Fruit fly (Drosophila melanogaster) whole organism, embryonic: Measurements from ENCODE around the gene Mtpalpha.

Experiments
- ATbp ChIP-seq: fragments of 200-800 bp; sonication (Bioruptor generic); optimal IDR thresholded peaks from 2 replicates; lab custom pipeline; 2017; ENCODE audit warnings: missing biosample characterization, mild to moderate bottlenecking, missing genetic modification characterization, missing genetic modification reagents
- Aef1 ChIP-seq: fragments of 200-800 bp; sonication (Bioruptor generic); IDR thresholded peaks from 3 replicates; pipeline ENCODE4 v1.3.6; 2022; ENCODE audit warnings: missing biosample characterization, missing genetic modification characterization
- CG12219 ChIP-seq: fragments of 200-800 bp; sonication (Bioruptor generic); optimal IDR thresholded peaks from 3 replicates; lab custom pipeline; 2018; ENCODE audit warnings: missing biosample characterization, mild to moderate bottlenecking, missing genetic modification characterization
- CG12659 ChIP-seq: fragments of 200-800 bp; sonication (Bioruptor generic); optimal IDR thresholded peaks from 3 replicates; lab custom pipeline; 2017; ENCODE audit warnings: mild to moderate bottlenecking, missing biosample characterization, missing genetic modification reagents, missing genetic modification characterization
- CG15269 ChIP-seq: fragments of 200-800 bp; sonication (Bioruptor generic); optimal IDR thresholded peaks from 2 replicates; lab custom pipeline; 2018; ENCODE audit warnings: missing biosample characterization, mild to moderate bottlenecking, missing genetic modification characterization, moderate library complexity
- CG1602 ChIP-seq: fragments of 200-800 bp; sonication (Bioruptor generic); optimal IDR thresholded peaks from 3 replicates; lab custom pipeline; 2016; ENCODE audit warnings: missing biosample characterization, missing genetic modification characterization
- CG18262 ChIP-seq: fragments of 200-800 bp; optimal IDR thresholded peaks from 3 replicates; lab custom pipeline; 2019; ENCODE audit warnings: missing biosample characterization, mild to moderate bottlenecking, missing genetic modification characterization, moderate library complexity
- CG2120 ChIP-seq: fragments of 200-800 bp; sonication (Bioruptor generic); optimal IDR thresholded peaks from 3 replicates; lab custom pipeline; 2016; ENCODE audit warnings: missing biosample characterization, missing genetic modification characterization
- CG31365 ChIP-seq: fragments of 200-800 bp; sonication (Bioruptor generic); optimal IDR thresholded peaks from 2 replicates; lab custom pipeline; 2018; ENCODE audit warnings: missing biosample characterization, mild to moderate bottlenecking, missing genetic modification characterization
- CG31441 ChIP-seq: fragments of 200-800 bp; sonication (Bioruptor generic); IDR thresholded peaks from 2 replicates; pipeline ENCODE4 v1.3.6; 2022; ENCODE audit warnings: missing biosample characterization, missing genetic modification characterization
- CG4424 ChIP-seq: fragments of 200-800 bp; sonication (Bioruptor generic); optimal IDR thresholded peaks from 3 replicates; lab custom pipeline; 2016; ENCODE audit warnings: missing biosample characterization, missing genetic modification characterization
- CG5953 ChIP-seq: fragments of 200-800 bp; sonication (Bioruptor generic); IDR thresholded peaks from 2 replicates; pipeline ENCODE4 v1.3.6; 2022; ENCODE audit warnings: missing biosample characterization, missing genetic modification characterization
- CG6683 ChIP-seq: fragments of 200-800 bp; sonication (Bioruptor generic); optimal IDR thresholded peaks from 2 replicates; lab custom pipeline; 2017; ENCODE audit warnings: missing biosample characterization, mild to moderate bottlenecking, missing genetic modification characterization, missing genetic modification reagents
- CG7786 ChIP-seq: fragments of 200-800 bp; sonication (Bioruptor generic); optimal IDR thresholded peaks from 2 replicates; lab custom pipeline; 2016; ENCODE audit warnings: missing biosample characterization, missing genetic modification characterization
- CG7963 ChIP-seq: fragments of 200-800 bp; sonication (Bioruptor generic); IDR thresholded peaks from 3 replicates; pipeline ENCODE4 v1.3.6; 2022; ENCODE audit warnings: missing biosample characterization, missing genetic modification characterization; ENCODE audit not compliant: partially characterized antibody
- CG9215 ChIP-seq: fragments of 200-800 bp; sonication (Bioruptor generic); IDR thresholded peaks from 2 replicates; pipeline ENCODE4 v1.3.6; 2022; ENCODE audit warnings: missing biosample characterization, missing genetic modification characterization
- Chrac-16 ChIP-seq: fragments of 200-800 bp; sonication (Bioruptor generic); optimal IDR thresholded peaks from 3 replicates; lab custom pipeline; 2016; ENCODE audit warnings: missing biosample characterization, missing genetic modification characterization
- D ChIP-seq, 2 experiments: fragments of 200-800 bp in 1 of 2; fragments of >200 bp in 1 of 2; sonication (Bioruptor generic) in 1 of 2; optimal IDR thresholded peaks; 2 replicates in 1 of 2; 3 replicates in 1 of 2; lab custom pipeline; 2017; ENCODE audit warnings: mild to moderate bottlenecking in 1 of 2, missing biosample characterization in 1 of 2, missing genetic modification characterization in 1 of 2, missing genetic modification reagents in 1 of 2
- Dbx ChIP-seq: fragments of 200-800 bp; sonication (Bioruptor generic); IDR thresholded peaks from 3 replicates; pipeline ENCODE4 v1.3.6; 2022; ENCODE audit warnings: missing biosample characterization, missing genetic modification characterization
- Dref ChIP-seq: fragments of 200-800 bp; sonication (Bioruptor generic); IDR thresholded peaks from 2 replicates; pipeline ENCODE4 v1.3.6; 2022; ENCODE audit warnings: missing biosample characterization, missing genetic modification characterization
- E2f2 ChIP-seq: fragments of 200-800 bp; sonication (Bioruptor generic); IDR thresholded peaks from 2 replicates; pipeline ENCODE4 v1.3.6; 2022; ENCODE audit warnings: missing biosample characterization, missing genetic modification characterization
- Elba2 ChIP-seq: fragments of 200-800 bp; sonication (Bioruptor generic); optimal IDR thresholded peaks from 3 replicates; lab custom pipeline; 2016; ENCODE audit warnings: missing biosample characterization, missing genetic modification characterization
- Ets65A ChIP-seq: fragments of 200-800 bp; sonication (Bioruptor generic); peaks from one replicate; lab custom pipeline; 2016; ENCODE audit warnings: missing biosample characterization, missing genetic modification characterization
- Ets97D ChIP-seq: fragments of 200-800 bp; sonication (Bioruptor generic); optimal IDR thresholded peaks from 3 replicates; lab custom pipeline; 2016; ENCODE audit warnings: missing biosample characterization, missing genetic modification characterization
- HLH4C ChIP-seq: fragments of 200-800 bp; sonication (Bioruptor generic); IDR thresholded peaks from 3 replicates; pipeline ENCODE4 v1.3.6; 2022; ENCODE audit warnings: missing biosample characterization, missing genetic modification characterization; ENCODE audit not compliant: partially characterized antibody
- Med ChIP-seq: fragments of 200-800 bp; sonication (Bioruptor generic); peaks from one replicate; lab custom pipeline; 2016; ENCODE audit warnings: missing biosample characterization, missing genetic modification characterization, mild to moderate bottlenecking, inconsistent platforms, moderate library complexity
- NfI ChIP-seq: fragments of 200-800 bp; sonication (Bioruptor generic); optimal IDR thresholded peaks from 3 replicates; lab custom pipeline; 2018; ENCODE audit warnings: missing biosample characterization, mild to moderate bottlenecking, missing genetic modification characterization, moderate library complexity
- Oli ChIP-seq: fragments of 200-800 bp; sonication (Bioruptor generic); optimal IDR thresholded peaks from 2 replicates; lab custom pipeline; 2018; ENCODE audit warnings: missing biosample characterization, mild to moderate bottlenecking, missing genetic modification characterization, moderate library complexity
- PHDP ChIP-seq: fragments of 200-800 bp; sonication (Bioruptor generic); optimal IDR thresholded peaks from 3 replicates; lab custom pipeline; 2018; ENCODE audit warnings: missing biosample characterization, mild to moderate bottlenecking, missing genetic modification characterization, moderate library complexity
- Ravus ChIP-seq: fragments of 200-800 bp; sonication (Bioruptor generic); IDR thresholded peaks from 2 replicates; pipeline ENCODE4 v1.3.6; 2022; ENCODE audit warnings: missing biosample characterization, missing genetic modification characterization
- Sox102F ChIP-seq: fragments of 200-800 bp; sonication (Bioruptor generic); optimal IDR thresholded peaks from 2 replicates; lab custom pipeline; 2018; ENCODE audit warnings: missing biosample characterization, mild to moderate bottlenecking, missing genetic modification characterization, moderate library complexity
- ap ChIP-seq: fragments of 200-800 bp; sonication (Bioruptor generic); IDR thresholded peaks from 2 replicates; pipeline ENCODE4 v1.3.6; 2022; ENCODE audit warnings: missing biosample characterization, missing genetic modification characterization
- az2 ChIP-seq: fragments of 200-800 bp; sonication (Bioruptor generic); optimal IDR thresholded peaks from 3 replicates; lab custom pipeline; 2016; ENCODE audit warnings: missing biosample characterization, missing genetic modification characterization
- bcd ChIP-seq: fragments of 200-800 bp; sonication (Bioruptor generic); optimal IDR thresholded peaks from 2 replicates; lab custom pipeline; 2017; ENCODE audit warnings: missing biosample characterization, mild to moderate bottlenecking, missing genetic modification characterization
- bsh ChIP-seq, 2 experiments: fragments of 200-800 bp; sonication (Bioruptor generic); optimal IDR thresholded peaks; 2 replicates each; lab custom pipeline; 2017 to 2018; ENCODE audit warnings: mild to moderate bottlenecking in 2 of 2, missing biosample characterization in 2 of 2, missing genetic modification characterization in 2 of 2, moderate library complexity in 1 of 2
- btn ChIP-seq: fragments of 200-800 bp; sonication (Bioruptor generic); optimal IDR thresholded peaks from 2 replicates; lab custom pipeline; 2016; ENCODE audit warnings: missing biosample characterization, missing genetic modification characterization
- danr ChIP-seq: fragments of 200-800 bp; sonication (Bioruptor generic); IDR thresholded peaks from 2 replicates; pipeline ENCODE4 v1.3.6; 2022; ENCODE audit warnings: missing biosample characterization, missing genetic modification characterization
- dati ChIP-seq: fragments of 200-800 bp; sonication (Bioruptor generic); IDR thresholded peaks from 2 replicates; pipeline ENCODE4 v1.3.6; 2022; ENCODE audit warnings: missing biosample characterization, missing genetic modification characterization
- disco-r ChIP-seq: fragments of 200-800 bp; sonication (Bioruptor generic); optimal IDR thresholded peaks from 2 replicates; lab custom pipeline; 2016; ENCODE audit warnings: missing biosample characterization, missing genetic modification characterization
- eve ChIP-seq, 2 experiments: fragments of >200 bp; optimal IDR thresholded peaks; 2 replicates each; lab custom pipeline; 2017; ENCODE audit warnings: missing biosample characterization in 2 of 2, missing genetic modification characterization in 2 of 2
- ewg ChIP-seq: fragments of 200-800 bp; sonication (Bioruptor generic); optimal IDR thresholded peaks from 3 replicates; lab custom pipeline; 2017; ENCODE audit warnings: mild to moderate bottlenecking, missing biosample characterization, missing genetic modification reagents, missing genetic modification characterization
- fd96Cb ChIP-seq: fragments of 200-800 bp; sonication (Bioruptor generic); optimal IDR thresholded peaks from 2 replicates; lab custom pipeline; 2018; ENCODE audit warnings: missing biosample characterization, mild to moderate bottlenecking, missing genetic modification characterization, moderate library complexity
- gsb-n ChIP-seq: fragments of 200-800 bp; sonication (Bioruptor generic); optimal IDR thresholded peaks from 3 replicates; lab custom pipeline; 2018; ENCODE audit warnings: missing biosample characterization, mild to moderate bottlenecking, missing genetic modification characterization
- ham ChIP-seq: fragments of 200-800 bp; sonication (Bioruptor generic); IDR thresholded peaks from 2 replicates; pipeline ENCODE4 v1.3.6; 2022; ENCODE audit warnings: missing biosample characterization, missing genetic modification characterization
- lab ChIP-seq: fragments of 200-800 bp; sonication (Bioruptor generic); optimal IDR thresholded peaks from 3 replicates; lab custom pipeline; 2017; ENCODE audit warnings: missing biosample characterization, missing genetic modification characterization, mild to moderate bottlenecking, moderate library complexity, missing genetic modification reagents
- mld ChIP-seq: fragments of 200-800 bp; sonication (Bioruptor generic); IDR thresholded peaks from 3 replicates; pipeline ENCODE4 v1.3.6; 2022; ENCODE audit warnings: missing biosample characterization, missing genetic modification characterization; ENCODE audit not compliant: partially characterized antibody
- pan ChIP-seq, 4 experiments: fragments of >200 bp in 3 of 4; fragments of 200-800 bp in 1 of 4; sonication (Bioruptor generic) in 1 of 4; optimal IDR thresholded peaks in 3 of 4; IDR thresholded peaks in 1 of 4; 2 replicates each; pipeline versions ENCODE4 v1.3.6 to Lab custom; 2017 to 2022; ENCODE audit warnings: missing biosample characterization in 2 of 4, missing genetic modification characterization in 2 of 4, mixed read lengths in 1 of 4
- pb ChIP-seq: fragments of 200-800 bp; sonication (Bioruptor generic); optimal IDR thresholded peaks from 3 replicates; lab custom pipeline; 2016; ENCODE audit warnings: missing biosample characterization, missing genetic modification characterization
- scrt ChIP-seq: fragments of 200-800 bp; sonication (Bioruptor generic); optimal IDR thresholded peaks from 2 replicates; lab custom pipeline; 2018; ENCODE audit warnings: missing biosample characterization, mild to moderate bottlenecking, missing genetic modification characterization, moderate library complexity
- ssp ChIP-seq: fragments of 200-800 bp; sonication (Bioruptor generic); IDR thresholded peaks from 2 replicates; pipeline ENCODE4 v1.3.6; 2022; ENCODE audit warnings: missing biosample characterization, missing genetic modification characterization

The Mtpalpha gene

dm6 chr2L:9564527-9564926 is 12.0 kb downstream of the Mtpalpha start (continued):
- peak in 1 of 2 experiments; percentile 31 for TF ChIP-seq eve (GFP tag; optimal IDR thresholded peaks at IDR 0.05; lab: Kevin White, UChicago)
- TF ChIP-seq CG5953 (GFP tag; lab: Robert Waterston, UW) = no peak
- peak; percentile 1 for TF ChIP-seq ATbp
- peak; percentile 42 for TF ChIP-seq CG18262 (tag; lab: Kevin White, UChicago)
- TF ChIP-seq az2 (GFP tag; lab: Kevin White, UChicago) = peak; percentile 8
- no peak for TF ChIP-seq mld (GFP tag; lab: Robert Waterston, UW)
- no peak for TF ChIP-seq D (optimal IDR thresholded peaks at IDR 0.05; lab: Kevin White, UChicago)
- peak; percentile 6 for TF ChIP-seq D (GFP tag; optimal IDR thresholded peaks at IDR 0.05; lab: Kevin White, UChicago)
- no peak for TF ChIP-seq ham
- no peak for TF ChIP-seq Med
- TF ChIP-seq ssp (GFP tag; lab: Robert Waterston, UW) = no peak
- peak; percentile 17 for TF ChIP-seq CG12219 (GFP tag; lab: Kevin White, UChicago)
- peak; percentile 47 for TF ChIP-seq CG9215
- TF ChIP-seq lab (GFP tag; lab: Kevin White, UChicago) = peak; percentile 66
- no peak for TF ChIP-seq CG31365
- peak; percentile 52 for TF ChIP-seq CG2120 (GFP tag; lab: Kevin White, UChicago)
- peak; percentile 68 for TF ChIP-seq Sox102F (GFP tag; lab: Kevin White, UChicago)
- TF ChIP-seq ewg = peak; percentile 20
- TF ChIP-seq E2f2 (GFP tag; lab: Robert Waterston, UW) = no peak
- peak; percentile 23 for TF ChIP-seq scrt (GFP tag; lab: Kevin White, UChicago)
- peak; percentile 60 for TF ChIP-seq PHDP (tag; lab: Kevin White, UChicago)
- peak; percentile 57; the same call in 2 of the 3 replicates for TF ChIP-seq Aef1
- TF ChIP-seq CG31441 = peak; percentile 60
- TF ChIP-seq Ets65A (GFP tag; lab: Kevin White, UChicago) = peak; percentile 83
- no peak for TF ChIP-seq dati
- no peak for TF ChIP-seq CG7963
- no peak for TF ChIP-seq HLH4C (GFP tag; lab: Robert Waterston, UW)
- peak; percentile 50 for TF ChIP-seq bcd
- TF ChIP-seq CG1602 = peak; percentile 2
- no peak for TF ChIP-seq Elba2 (GFP tag; lab: Kevin White, UChicago)
- TF ChIP-seq NfI (GFP tag; lab: Kevin White, UChicago) = peak; percentile 12
- TF ChIP-seq CG4424 (GFP tag; lab: Kevin White, UChicago) = no peak
- TF ChIP-seq disco-r = no peak
- TF ChIP-seq danr (GFP tag; lab: Robert Waterston, UW) = no peak
- TF ChIP-seq CG15269 (tag; lab: Kevin White, UChicago) = peak; percentile 67
- TF ChIP-seq pb (GFP tag; lab: Kevin White, UChicago) = no peak
- TF ChIP-seq gsb-n (tag; lab: Kevin White, UChicago) = no peak
- TF ChIP-seq CG6683 (GFP tag; lab: Kevin White, UChicago) = peak; percentile 14
- TF ChIP-seq btn (GFP tag; lab: Kevin White, UChicago) = no peak
- TF ChIP-seq ap (GFP tag; lab: Robert Waterston, UW) = no peak
- no peak for TF ChIP-seq Dref (GFP tag; lab: Robert Waterston, UW)
- TF ChIP-seq CG12659 (GFP tag; lab: Kevin White, UChicago) = peak; percentile 31
- TF ChIP-seq CG7786 (GFP tag; lab: Kevin White, UChicago) = no peak
- peak; percentile 59 for TF ChIP-seq Oli (tag; lab: Kevin White, UChicago)
- TF ChIP-seq Ets97D (GFP tag; lab: Kevin White, UChicago) = no peak
- TF ChIP-seq bsh (GFP tag; optimal IDR thresholded peaks at IDR 0.05; lab: Kevin White, UChicago) = peak; percentile 16 to 21
- TF ChIP-seq Ravus = no peak
- TF ChIP-seq fd96Cb (tag; lab: Kevin White, UChicago) = peak; percentile 32
- no peak for TF ChIP-seq pan (optimal IDR thresholded peaks at IDR 0.05; lab: Kevin White, UChicago)
- peak in 1 of 2 experiments; percentile 63 for TF ChIP-seq pan (GFP tag; optimal IDR thresholded peaks at IDR 0.05 in 1 of 2, IDR thresholded peaks at IDR 0.05 in 1 of 2)
- TF ChIP-seq Chrac-16 (GFP tag; lab: Kevin White, UChicago) = no peak
- no peak for TF ChIP-seq Dbx (GFP tag; lab: Robert Waterston, UW)
